Fruit fly (Drosophila melanogaster): ENCODE measurements around the gene CG4259.

The CG4259 gene

DNA sequence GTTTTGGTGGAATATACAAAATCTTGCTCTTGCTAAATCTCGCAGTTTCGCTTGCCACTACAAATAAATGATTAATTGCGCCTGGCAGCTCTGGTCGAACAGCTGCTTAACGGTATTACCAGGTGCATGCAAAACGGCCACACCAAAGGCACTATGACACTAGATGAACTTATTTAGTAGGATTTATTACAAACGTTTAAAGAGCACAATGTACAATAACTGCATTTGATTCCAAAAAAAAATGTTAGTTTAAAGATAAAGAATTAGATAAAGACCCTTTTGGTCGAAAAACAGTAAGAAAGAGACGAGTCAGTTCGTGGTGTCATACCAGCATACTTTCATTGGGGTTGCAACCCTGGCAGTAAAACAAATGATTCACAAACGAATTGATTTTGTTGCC, 18.2 kb upstream of the CG4259 start, which contains the start of the genes CG11723 and Tbcd (continued):
- TF ChIP-seq fu2 (GFP tag; optimal IDR thresholded peaks at IDR 0.05) (peak; percentile 82), sim (GFP tag; IDR thresholded peaks at IDR 0.05) (peak; percentile 88), CG30431 (GFP tag; optimal IDR thresholded peaks at IDR 0.05) (peak; percentile 82), CG13624 (GFP tag; optimal IDR thresholded peaks at IDR 0.05) (peak; percentile 84), pum (GFP tag; optimal IDR thresholded peaks at IDR 0.05) (peak; percentile 88), ap (GFP tag; IDR thresholded peaks at IDR 0.05) (peak; percentile 90), D (optimal IDR thresholded peaks at IDR 0.05) (no peak), D (GFP tag; optimal IDR thresholded peaks at IDR 0.05) (peak; percentile 75), Antp (GFP tag; optimal IDR thresholded peaks at IDR 0.05) (peak; percentile 86), abd-A (tag; optimal IDR thresholded peaks at IDR 0.05) (no peak), CG15514 (GFP tag; optimal IDR thresholded peaks at IDR 0.05) (peak; percentile 87), vnd (GFP tag; IDR thresholded peaks at IDR 0.05; ENCODE audit: partially characterized antibody) (0 out of 3 replicates have a peak, but pooled peaks have one; percentile 32), Hey (tag; optimal IDR thresholded peaks at IDR 0.05) (no peak), mirr (GFP tag; optimal IDR thresholded peaks at IDR 0.05) (peak; percentile 44), CG7357 (GFP tag; IDR thresholded peaks at IDR 0.05) (peak; percentile 84), CG7839 (tag; optimal IDR thresholded peaks at IDR 0.05) (no peak), CG31365 (tag; optimal IDR thresholded peaks at IDR 0.05) (no peak), Blimp-1 (GFP tag; optimal IDR thresholded peaks at IDR 0.05) (no peak), stc (GFP tag; IDR thresholded peaks at IDR 0.05) (peak; percentile 95), dm (GFP tag; optimal IDR thresholded peaks at IDR 0.05) (peak; percentile 72), cato (GFP tag; optimal IDR thresholded peaks at IDR 0.05; ENCODE audit: borderline replicate concordance) (peak; percentile 80), CG14014 (GFP tag; IDR thresholded peaks at IDR 0.05) (peak; percentile 87), HLH3B (GFP tag; IDR thresholded peaks at IDR 0.05) (peak; percentile 93), oc (tag; optimal IDR thresholded peaks at IDR 0.05) (no peak), CG16779 (GFP tag; IDR thresholded peaks at IDR 0.05) (peak; percentile 70; the same call in 1 of the 2 replicates), crol (GFP tag; IDR thresholded peaks at IDR 0.05) (no peak), fd64A (GFP tag; optimal IDR thresholded peaks at IDR 0.05) (peak; percentile 22), slbo (GFP tag; IDR thresholded peaks at IDR 0.05) (peak; percentile 93), Nf-YC (tag; optimal IDR thresholded peaks at IDR 0.05) (no peak), sug (tag; optimal IDR thresholded peaks at IDR 0.05) (no peak), NK7.1 (GFP tag; optimal IDR thresholded peaks at IDR 0.05) (peak; percentile 80), CG17361 (GFP tag; IDR thresholded peaks at IDR 0.05) (no peak; the same call in none of the 3 replicates), E2f2 (GFP tag; IDR thresholded peaks at IDR 0.05) (peak; percentile 75), tna (GFP tag; IDR thresholded peaks at IDR 0.05; ENCODE audit: partially characterized antibody) (no peak), lab (GFP tag; optimal IDR thresholded peaks at IDR 0.05) (no peak), CG10321 (GFP tag; IDR thresholded peaks at IDR 0.05) (peak; percentile 74), CG1529 (GFP tag; optimal IDR thresholded peaks at IDR 0.05) (no peak), amos (GFP tag; IDR thresholded peaks at IDR 0.05; ENCODE audit: partially characterized antibody) (0 out of 2 replicates have a peak, but pooled peaks have one; percentile 15), CG32532 (GFP tag; IDR thresholded peaks at IDR 0.05) (peak; percentile 93), disco-r (GFP tag; optimal IDR thresholded peaks at IDR 0.05) (peak; percentile 79), CG2129 (GFP tag; IDR thresholded peaks at IDR 0.05; ENCODE audit: partially characterized antibody) (no peak), CG13287 (GFP tag; IDR thresholded peaks at IDR 0.05; ENCODE audit: partially characterized antibody) (peak; percentile 64), yki (optimal IDR thresholded peaks at IDR 0.05) (no peak), CG3065 (GFP tag; optimal IDR thresholded peaks at IDR 0.05) (peak; percentile 61), grau (tag; optimal IDR thresholded peaks at IDR 0.05) (peak; percentile 87), CG4854 (GFP tag; optimal IDR thresholded peaks at IDR 0.05) (peak; percentile 68), CG9437 (GFP tag; optimal IDR thresholded peaks at IDR 0.05) (peak; percentile 73), CG18476 (GFP tag; optimal IDR thresholded peaks at IDR 0.05) (peak; percentile 85), dysf (GFP tag; IDR thresholded peaks at IDR 0.05) (peak; percentile 94), Gsc (GFP tag; IDR thresholded peaks at IDR 0.05) (peak; percentile 67), CG15011 (GFP tag; optimal IDR thresholded peaks at IDR 0.05) (peak; percentile 66), CG9215 (GFP tag; IDR thresholded peaks at IDR 0.05) (peak; percentile 90)
